Worm (Caenorhabditis elegans): Measurements from ENCODE around the gene pmpl-1.

The pmpl-1 gene

ce11 chrX:3837752-3838159, 49.9 kb downstream of the pmpl-1 start:
- peak; percentile 77 for TF ChIP-seq grh-1 (GFP tag; IDR thresholded peaks at IDR 0.05)
- TF ChIP-seq lin-14 (GFP tag; optimal IDR thresholded peaks at IDR 0.05): peak; percentile 89
- no peak for TF ChIP-seq nhr-77 (tag; optimal IDR thresholded peaks at IDR 0.05)
- peak in 1 of 2 experiments; percentile 40 for TF ChIP-seq lin-35 (GFP tag; optimal IDR thresholded peaks at IDR 0.05)
- TF ChIP-seq efl-3 (GFP tag; optimal IDR thresholded peaks at IDR 0.05): no peak
- no peak for TF ChIP-seq sox-4 (tag; optimal IDR thresholded peaks at IDR 0.05)
- TF ChIP-seq mdl-1 (tag; optimal IDR thresholded peaks at IDR 0.05): peak in 1 of 2 experiments; percentile 13
- TF ChIP-seq rnt-1 (tag; optimal IDR thresholded peaks at IDR 0.05): peak; percentile 15
- TF ChIP-seq lsy-2 (tag; optimal IDR thresholded peaks at IDR 0.05): no peak
- no peak for TF ChIP-seq elt-2 (tag; optimal IDR thresholded peaks at IDR 0.05)
- TF ChIP-seq snpc-4 (tag; optimal IDR thresholded peaks at IDR 0.05): no peak
- peak in 5 of 6 experiments; percentile 12 to 90 (median 75) for TF ChIP-seq elt-3 (tag; optimal IDR thresholded peaks at IDR 0.05)
- TF ChIP-seq nhr-90 (tag; optimal IDR thresholded peaks at IDR 0.05; ENCODE audit: poor library complexity): peak; percentile 56
- no peak for TF ChIP-seq unc-62 (GFP tag; optimal IDR thresholded peaks at IDR 0.05)
- 0 out of 2 replicates have a peak, but pooled peaks have one; percentile 6 for TF ChIP-seq nhr-19 (GFP tag; conservative IDR thresholded peaks at IDR 0.05)
- peak; percentile 44 for TF ChIP-seq mep-1 (tag; optimal IDR thresholded peaks at IDR 0.05)
- no peak for TF ChIP-seq mef-2 (tag; optimal IDR thresholded peaks at IDR 0.05)
- TF ChIP-seq C34B4.2 (tag; optimal IDR thresholded peaks at IDR 0.05): no peak
- no peak for TF ChIP-seq ces-1 (GFP tag; optimal IDR thresholded peaks at IDR 0.05)
- TF ChIP-seq dsc-1 (tag; optimal IDR thresholded peaks at IDR 0.05): no peak
- TF ChIP-seq nhr-85 (tag): peak; percentile 98
- peak; percentile 95 for TF ChIP-seq blmp-1 (tag; optimal IDR thresholded peaks at IDR 0.05)
- TF ChIP-seq C04F5.9 (tag; optimal IDR thresholded peaks at IDR 0.05): no peak
- no peak for TF ChIP-seq efl-1 (optimal IDR thresholded peaks at IDR 0.05)
- peak in 1 of 2 experiments; percentile 85 for TF ChIP-seq efl-1 (GFP tag; optimal IDR thresholded peaks at IDR 0.05 in 1 of 2)
- peak; percentile 24 for TF ChIP-seq unc-130 (tag; optimal IDR thresholded peaks at IDR 0.05)
- TF ChIP-seq nhr-76 (tag; optimal IDR thresholded peaks at IDR 0.05): no peak
- peak; percentile 69 for TF ChIP-seq snu-23 (GFP tag; optimal IDR thresholded peaks at IDR 0.05)
- TF ChIP-seq ztf-4 (tag; optimal IDR thresholded peaks at IDR 0.05): peak; percentile 31
- TF ChIP-seq unc-30 (tag; optimal IDR thresholded peaks at IDR 0.05): no peak
- TF ChIP-seq nhr-71 (tag; optimal IDR thresholded peaks at IDR 0.05): peak; percentile 87
- TF ChIP-seq nhr-20 (tag; optimal IDR thresholded peaks at IDR 0.05): peak; percentile 65
